Fruit fly (Drosophila melanogaster) whole organism, wandering third instar larva: ENCODE data around the gene CG14422.

Experiments used
- Hr78 ChIP-seq: fragments of >200 bp; optimal IDR thresholded peaks from 2 replicates; lab custom pipeline; 2017; ENCODE audit warnings: missing biosample characterization, missing genetic modification characterization
- fru ChIP-seq: fragments of 200-800 bp; sonication (Bioruptor generic); optimal IDR thresholded peaks from 3 replicates; lab custom pipeline; 2016; ENCODE audit warnings: missing biosample characterization, mild to moderate bottlenecking, missing genetic modification characterization
- usp ChIP-seq: fragments of >200 bp; optimal IDR thresholded peaks from 2 replicates; lab custom pipeline; 2017; ENCODE audit warnings: missing biosample characterization, missing genetic modification characterization

- peak; percentile 73 for TF ChIP-seq fru (GFP tag; lab: Kevin White, UChicago)
- no peak for TF ChIP-seq usp (GFP tag; lab: Kevin White, UChicago)
- TF ChIP-seq Hr78 (GFP tag; lab: Kevin White, UChicago), result no peak
These were observed 34.8 kb downstream of the CG14422 start for dm6 chrX:2977857-2978473.
